Fruit fly (Drosophila melanogaster) whole organism, embryonic: ENCODE data around the gene isoQC.

Source experiments
- BEAF-32 ChIP-seq: fragments of 200-800 bp; sonication (Bioruptor generic); optimal IDR thresholded peaks from 3 replicates; lab custom pipeline; 2017; ENCODE audit warnings: missing biosample characterization, missing genetic modification characterization, mild to moderate bottlenecking, moderate library complexity, missing genetic modification reagents
- CG10209 ChIP-seq: fragments of 200-800 bp; sonication (Bioruptor generic); optimal IDR thresholded peaks from 3 replicates; lab custom pipeline; 2017; ENCODE audit warnings: missing biosample characterization, mild to moderate bottlenecking, missing genetic modification characterization, missing genetic modification reagents
- CG10366 ChIP-seq: fragments of 200-800 bp; sonication (Bioruptor generic); IDR thresholded peaks from 2 replicates; pipeline ENCODE4 v1.3.6; 2022; ENCODE audit warnings: missing biosample characterization, missing genetic modification characterization
- CG12942 ChIP-seq: fragments of 200-800 bp; sonication (Bioruptor generic); optimal IDR thresholded peaks from 3 replicates; lab custom pipeline; 2016; ENCODE audit warnings: missing biosample characterization, missing genetic modification characterization
- CG13287 ChIP-seq: fragments of 200-800 bp; sonication (Bioruptor generic); IDR thresholded peaks from 2 replicates; pipeline ENCODE4 v1.3.6; 2022; ENCODE audit warnings: missing biosample characterization, missing genetic modification characterization; ENCODE audit not compliant: partially characterized antibody
- CG14860 ChIP-seq: fragments of 200-800 bp; sonication (Bioruptor generic); IDR thresholded peaks from 3 replicates; pipeline ENCODE4 v1.3.6; 2022; ENCODE audit warnings: missing biosample characterization, missing genetic modification characterization; ENCODE audit not compliant: partially characterized antibody
- CG15073 ChIP-seq: fragments of 200-800 bp; sonication (Bioruptor generic); optimal IDR thresholded peaks from 2 replicates; lab custom pipeline; 2016; ENCODE audit warnings: missing biosample characterization, missing genetic modification characterization
- CG17829 ChIP-seq: fragments of 200-800 bp; optimal IDR thresholded peaks from 2 replicates; lab custom pipeline; 2019; ENCODE audit warnings: missing biosample characterization, mild to moderate bottlenecking, missing genetic modification characterization, moderate library complexity
- CG2199 ChIP-seq: fragments of 200-800 bp; sonication (Bioruptor generic); IDR thresholded peaks from 3 replicates; pipeline ENCODE4 v1.3.6; 2022; ENCODE audit warnings: missing biosample characterization, missing genetic modification characterization
- CG31388 ChIP-seq: fragments of 200-800 bp; sonication (Bioruptor generic); optimal IDR thresholded peaks from 2 replicates; lab custom pipeline; 2016; ENCODE audit warnings: missing biosample characterization, missing genetic modification characterization
- CG34376 ChIP-seq: fragments of 200-800 bp; sonication (Bioruptor generic); optimal IDR thresholded peaks from 2 replicates; lab custom pipeline; 2018; ENCODE audit warnings: missing biosample characterization, mild to moderate bottlenecking, missing genetic modification characterization
- CG3838 ChIP-seq: fragments of 200-800 bp; sonication (Bioruptor generic); optimal IDR thresholded peaks from 3 replicates; lab custom pipeline; 2016; ENCODE audit warnings: missing biosample characterization, missing genetic modification characterization
- CG5953 ChIP-seq: fragments of 200-800 bp; sonication (Bioruptor generic); IDR thresholded peaks from 2 replicates; pipeline ENCODE4 v1.3.6; 2022; ENCODE audit warnings: missing biosample characterization, missing genetic modification characterization
- CG6654 ChIP-seq: fragments of 200-800 bp; sonication (Bioruptor generic); optimal IDR thresholded peaks from 2 replicates; lab custom pipeline; 2017; ENCODE audit warnings: missing biosample characterization, mild to moderate bottlenecking, missing genetic modification characterization
- CG6791 ChIP-seq: fragments of 200-800 bp; sonication (Bioruptor generic); IDR thresholded peaks from 3 replicates; pipeline ENCODE4 v1.3.6; 2022; ENCODE audit warnings: missing biosample characterization, missing genetic modification characterization; ENCODE audit not compliant: partially characterized antibody
- CG6813 ChIP-seq: fragments of 200-800 bp; sonication (Bioruptor generic); optimal IDR thresholded peaks from 2 replicates; lab custom pipeline; 2017; ENCODE audit warnings: missing biosample characterization, missing genetic modification characterization, mild to moderate bottlenecking, moderate library complexity, missing genetic modification reagents
- CG9797 ChIP-seq: fragments of 200-800 bp; sonication (Bioruptor generic); optimal IDR thresholded peaks from 3 replicates; lab custom pipeline; 2018; ENCODE audit warnings: missing biosample characterization, mild to moderate bottlenecking, missing genetic modification characterization
- E2f2 ChIP-seq: fragments of 200-800 bp; sonication (Bioruptor generic); IDR thresholded peaks from 2 replicates; pipeline ENCODE4 v1.3.6; 2022; ENCODE audit warnings: missing biosample characterization, missing genetic modification characterization
- Ets97D ChIP-seq: fragments of 200-800 bp; sonication (Bioruptor generic); optimal IDR thresholded peaks from 3 replicates; lab custom pipeline; 2016; ENCODE audit warnings: missing biosample characterization, missing genetic modification characterization
- HHEX ChIP-seq: fragments of 200-800 bp; sonication (Bioruptor generic); optimal IDR thresholded peaks from 3 replicates; lab custom pipeline; 2017; ENCODE audit warnings: missing biosample characterization, mild to moderate bottlenecking, missing genetic modification characterization, missing genetic modification reagents
- HLH54F ChIP-seq: fragments of 200-800 bp; sonication (Bioruptor generic); optimal IDR thresholded peaks from 3 replicates; lab custom pipeline; 2016; ENCODE audit warnings: missing biosample characterization, missing genetic modification characterization
- Med ChIP-seq: fragments of 200-800 bp; sonication (Bioruptor generic); peaks from one replicate; lab custom pipeline; 2016; ENCODE audit warnings: missing biosample characterization, missing genetic modification characterization, mild to moderate bottlenecking, inconsistent platforms, moderate library complexity
- Mes4 ChIP-seq: fragments of 200-800 bp; sonication (Bioruptor generic); optimal IDR thresholded peaks from 2 replicates; lab custom pipeline; 2016; ENCODE audit warnings: missing biosample characterization, missing genetic modification characterization
- Myb ChIP-seq: fragments of 200-800 bp; sonication (Bioruptor generic); optimal IDR thresholded peaks from 2 replicates; lab custom pipeline; 2016; ENCODE audit warnings: missing biosample characterization, missing genetic modification characterization
- NC2α ChIP-seq: fragments of 200-800 bp; sonication (Bioruptor generic); optimal IDR thresholded peaks from 2 replicates; lab custom pipeline; 2016; ENCODE audit warnings: missing biosample characterization, missing genetic modification characterization
- Ssrp ChIP-seq: fragments of 200-800 bp; sonication (Bioruptor generic); optimal IDR thresholded peaks from 2 replicates; lab custom pipeline; 2018; ENCODE audit warnings: missing biosample characterization, mild to moderate bottlenecking, missing genetic modification characterization, moderate library complexity
- TFAM ChIP-seq: fragments of 200-800 bp; sonication (Bioruptor generic); optimal IDR thresholded peaks from 2 replicates; lab custom pipeline; 2017; ENCODE audit warnings: missing biosample characterization, missing genetic modification characterization, inconsistent platforms
- YL-1 ChIP-seq: fragments of 200-800 bp; sonication (Bioruptor generic); optimal IDR thresholded peaks from 3 replicates; lab custom pipeline; 2017; ENCODE audit warnings: missing biosample characterization, mild to moderate bottlenecking, missing genetic modification characterization
- amos ChIP-seq: fragments of 200-800 bp; sonication (Bioruptor generic); IDR thresholded peaks from 2 replicates; pipeline ENCODE4 v1.3.6; 2022; ENCODE audit warnings: missing biosample characterization, missing genetic modification characterization; ENCODE audit not compliant: partially characterized antibody
- ase ChIP-seq: fragments of 200-800 bp; sonication (Bioruptor generic); IDR thresholded peaks from 3 replicates; pipeline ENCODE4 v1.3.6; 2022; ENCODE audit warnings: missing biosample characterization, missing genetic modification characterization
- bbx ChIP-seq: fragments of 200-800 bp; sonication (Bioruptor generic); IDR thresholded peaks from 2 replicates; pipeline ENCODE4 v1.3.6; 2022; ENCODE audit warnings: missing biosample characterization, missing genetic modification characterization; ENCODE audit not compliant: partially characterized antibody
- cato ChIP-seq: fragments of 200-800 bp; sonication (Bioruptor generic); optimal IDR thresholded peaks from 2 replicates; lab custom pipeline; 2016; ENCODE audit warnings: missing biosample characterization, missing genetic modification characterization, borderline replicate concordance
- chinmo ChIP-seq: fragments of 200-800 bp; sonication (Bioruptor generic); IDR thresholded peaks from 4 replicates; pipeline ENCODE4 v1.3.6; 2022; ENCODE audit warnings: missing biosample characterization, missing genetic modification characterization; ENCODE audit not compliant: partially characterized antibody
- crp ChIP-seq, 2 experiments: fragments of 200-800 bp; sonication (Bioruptor generic); optimal IDR thresholded peaks; 2 replicates in 1 of 2; 3 replicates in 1 of 2; lab custom pipeline; 2017; ENCODE audit warnings: missing biosample characterization in 2 of 2, missing genetic modification characterization in 2 of 2, mild to moderate bottlenecking in 1 of 2, moderate library complexity in 1 of 2
- grau ChIP-seq: fragments of 200-800 bp; optimal IDR thresholded peaks from 3 replicates; lab custom pipeline; 2019; ENCODE audit warnings: missing biosample characterization, mild to moderate bottlenecking, missing genetic modification characterization, moderate library complexity
- her ChIP-seq: fragments of 200-800 bp; sonication (Bioruptor generic); optimal IDR thresholded peaks from 2 replicates; lab custom pipeline; 2016; ENCODE audit warnings: missing biosample characterization, missing genetic modification characterization
- nerfin-1 ChIP-seq: fragments of 200-800 bp; sonication (Bioruptor generic); optimal IDR thresholded peaks from 3 replicates; lab custom pipeline; 2019; ENCODE audit warnings: missing biosample characterization, mild to moderate bottlenecking, missing genetic modification characterization, moderate library complexity
- pzg ChIP-seq: fragments of 200-800 bp; sonication (Bioruptor generic); optimal IDR thresholded peaks from 3 replicates; lab custom pipeline; 2018; ENCODE audit warnings: missing biosample characterization, mild to moderate bottlenecking, missing genetic modification characterization, moderate library complexity
- sna ChIP-seq: fragments of 200-800 bp; sonication (Bioruptor generic); IDR thresholded peaks from 2 replicates; pipeline ENCODE4 v1.3.6; 2022; ENCODE audit warnings: missing biosample characterization, missing genetic modification characterization; ENCODE audit not compliant: partially characterized antibody
- toy ChIP-seq: fragments of 200-800 bp; sonication (Bioruptor generic); IDR thresholded peaks from 2 replicates; pipeline ENCODE4 v1.3.6; 2022; ENCODE audit warnings: missing biosample characterization, missing genetic modification characterization
- twi ChIP-seq: fragments of 200-800 bp; optimal IDR thresholded peaks from 2 replicates; lab custom pipeline; 2019; ENCODE audit warnings: missing biosample characterization, mild to moderate bottlenecking, missing genetic modification characterization, moderate library complexity
- unpg ChIP-seq: fragments of 200-800 bp; sonication (Bioruptor generic); optimal IDR thresholded peaks from 3 replicates; lab custom pipeline; 2018; ENCODE audit warnings: missing biosample characterization, mild to moderate bottlenecking, missing genetic modification characterization, moderate library complexity
- vfl ChIP-seq: fragments of 200-800 bp; sonication (Bioruptor generic); optimal IDR thresholded peaks from 2 replicates; lab custom pipeline; 2016; ENCODE audit warnings: missing biosample characterization, missing genetic modification characterization

isoQC gene

dm6 chr3L:20427449-20427848, 46.8 kb upstream of the isoQC start, which contains the start of gene CG5274 (continued):
- TF ChIP-seq CG6813 (no peak), CG10209 (GFP tag; lab: Kevin White, UChicago) (no peak), CG13287 (GFP tag; lab: Robert Waterston, UW) (peak; percentile 60; the same call in 1 of the 2 replicates), CG34376 (GFP tag; lab: Kevin White, UChicago) (no peak), CG10366 (GFP tag; lab: Robert Waterston, UW) (no peak), CG2199 (GFP tag; lab: Robert Waterston, UW) (no peak), sna (GFP tag; lab: Robert Waterston, UW) (0 out of 2 replicates have a peak, but pooled peaks have one; percentile 26), CG12942 (no peak), amos (GFP tag; lab: Robert Waterston, UW) (peak; percentile 58; the same call in 1 of the 2 replicates), crp (GFP tag; optimal IDR thresholded peaks at IDR 0.05; lab: Kevin White, UChicago) (no peak), HHEX (GFP tag; lab: Kevin White, UChicago) (no peak), nerfin-1 (tag; lab: Kevin White, UChicago) (peak; percentile 33), cato (GFP tag; lab: Kevin White, UChicago) (no peak), Ets97D (GFP tag; lab: Kevin White, UChicago) (no peak), CG31388 (GFP tag; lab: Kevin White, UChicago) (no peak), CG17829 (tag; lab: Kevin White, UChicago) (no peak), BEAF-32 (GFP tag; lab: Kevin White, UChicago) (peak; percentile 49), CG15073 (GFP tag; lab: Kevin White, UChicago) (no peak), twi (tag; lab: Kevin White, UChicago) (no peak), CG6791 (GFP tag; lab: Robert Waterston, UW) (peak; percentile 70), HLH54F (GFP tag; lab: Kevin White, UChicago) (no peak), pzg (GFP tag; lab: Kevin White, UChicago) (peak; percentile 51), CG9797 (GFP tag; lab: Kevin White, UChicago) (peak; percentile 47), toy (no peak), CG5953 (GFP tag; lab: Robert Waterston, UW) (no peak), her (GFP tag; lab: Kevin White, UChicago) (no peak), CG14860 (no peak), YL-1 (peak; percentile 40), unpg (GFP tag; lab: Kevin White, UChicago) (no peak), NC2α (GFP tag; lab: Kevin White, UChicago) (no peak), CG3838 (GFP tag; lab: Kevin White, UChicago) (no peak), grau (no peak), E2f2 (peak; percentile 57), Myb (GFP tag; lab: Kevin White, UChicago) (peak; percentile 62), CG6654 (GFP tag; lab: Kevin White, UChicago) (no peak), Med (peak; percentile 13), chinmo (GFP tag; lab: Robert Waterston, UW) (0 out of 4 replicates have a peak, but pooled peaks have one; percentile 41), vfl (GFP tag; lab: Kevin White, UChicago) (no peak), TFAM (GFP tag; lab: Kevin White, UChicago) (no peak), Mes4 (no peak), ase (no peak), bbx (GFP tag; lab: Robert Waterston, UW) (peak; percentile 52; the same call in 1 of the 2 replicates), Ssrp (no peak)
